Fruit fly (Drosophila melanogaster) whole organism, prepupa: ENCODE data around the gene CG6431.

Source experiments
- CG10669 ChIP-seq: fragments of 200-800 bp; sonication (Bioruptor generic); optimal IDR thresholded peaks from 3 replicates; lab custom pipeline; 2018; ENCODE audit warnings: missing biosample characterization, mild to moderate bottlenecking, missing genetic modification characterization, moderate library complexity
- CG11294 ChIP-seq: fragments of 200-800 bp; sonication (Bioruptor generic); IDR thresholded peaks from 2 replicates; pipeline ENCODE4 v1.3.6; 2022; ENCODE audit warnings: missing biosample characterization, missing genetic modification characterization
- CG11762 ChIP-seq: fragments of 200-800 bp; sonication (Bioruptor generic); optimal IDR thresholded peaks from 3 replicates; lab custom pipeline; 2016; ENCODE audit warnings: missing biosample characterization, missing genetic modification characterization; ENCODE audit not compliant: insufficient read depth
- CG11902 ChIP-seq: fragments of 200-800 bp; sonication (Bioruptor generic); optimal IDR thresholded peaks from 3 replicates; lab custom pipeline; 2016; ENCODE audit warnings: missing biosample characterization, missing genetic modification characterization
- CG15336 ChIP-seq: fragments of 200-800 bp; sonication (Bioruptor generic); IDR thresholded peaks from 2 replicates; pipeline ENCODE4 v1.3.6; 2022; ENCODE audit warnings: missing biosample characterization, missing genetic modification characterization
- CG1621 ChIP-seq: fragments of 200-800 bp; sonication (Bioruptor generic); optimal IDR thresholded peaks from 3 replicates; lab custom pipeline; 2018; ENCODE audit warnings: missing biosample characterization, mild to moderate bottlenecking, missing genetic modification characterization
- CG16779 ChIP-seq: fragments of 200-800 bp; sonication (Bioruptor generic); optimal IDR thresholded peaks from 3 replicates; lab custom pipeline; 2017; ENCODE audit warnings: missing biosample characterization, mild to moderate bottlenecking, missing genetic modification characterization
- CG3032 ChIP-seq: fragments of 200-800 bp; optimal IDR thresholded peaks from 2 replicates; lab custom pipeline; 2019; ENCODE audit warnings: missing biosample characterization, mild to moderate bottlenecking, missing genetic modification characterization, moderate library complexity
- CG31627 ChIP-seq: fragments of 200-800 bp; sonication (Bioruptor generic); optimal IDR thresholded peaks from 3 replicates; lab custom pipeline; 2016; ENCODE audit warnings: missing biosample characterization, missing genetic modification characterization
- CG32006 ChIP-seq: fragments of 200-800 bp; sonication (Bioruptor generic); optimal IDR thresholded peaks from 3 replicates; lab custom pipeline; 2017; ENCODE audit warnings: missing biosample characterization, mild to moderate bottlenecking, missing genetic modification characterization
- CG34406 ChIP-seq: fragments of 200-800 bp; sonication (Bioruptor generic); optimal IDR thresholded peaks from 3 replicates; lab custom pipeline; 2016; ENCODE audit warnings: missing biosample characterization, missing genetic modification characterization
- CG4318 ChIP-seq: fragments of 200-800 bp; sonication (Bioruptor generic); optimal IDR thresholded peaks from 3 replicates; lab custom pipeline; 2017; ENCODE audit warnings: missing biosample characterization, mild to moderate bottlenecking, missing genetic modification characterization
- CG6163 ChIP-seq: fragments of 200-800 bp; sonication (Bioruptor generic); IDR thresholded peaks from 3 replicates; pipeline ENCODE4 v1.3.6; 2022; ENCODE audit warnings: missing biosample characterization, missing genetic modification characterization
- CG6276 ChIP-seq: fragments of 200-800 bp; sonication (Bioruptor generic); optimal IDR thresholded peaks from 2 replicates; lab custom pipeline; 2017; ENCODE audit warnings: missing biosample characterization, mild to moderate bottlenecking, missing genetic modification characterization
- CG6792 ChIP-seq: fragments of 200-800 bp; sonication (Bioruptor generic); optimal IDR thresholded peaks from 3 replicates; lab custom pipeline; 2016; ENCODE audit warnings: missing biosample characterization, missing genetic modification characterization
- CG6808 ChIP-seq: fragments of 200-800 bp; sonication (Bioruptor generic); optimal IDR thresholded peaks from 3 replicates; lab custom pipeline; 2017; ENCODE audit warnings: missing biosample characterization, missing genetic modification characterization, mild to moderate bottlenecking, moderate library complexity, missing genetic modification reagents
- CG6854 ChIP-seq: fragments of 200-800 bp; sonication (Bioruptor generic); optimal IDR thresholded peaks from 2 replicates; lab custom pipeline; 2017; ENCODE audit warnings: missing biosample characterization, mild to moderate bottlenecking, missing genetic modification characterization
- CG7368 ChIP-seq: fragments of 200-800 bp; sonication (Bioruptor generic); optimal IDR thresholded peaks from 3 replicates; lab custom pipeline; 2016; ENCODE audit warnings: missing biosample characterization, missing genetic modification characterization
- CG8119 ChIP-seq: fragments of 200-800 bp; sonication (Bioruptor generic); IDR thresholded peaks from 3 replicates; pipeline ENCODE4 v1.3.6; 2022; ENCODE audit warnings: missing biosample characterization, missing genetic modification characterization
- CG8319 ChIP-seq: fragments of 200-800 bp; sonication (Bioruptor generic); optimal IDR thresholded peaks from 3 replicates; lab custom pipeline; 2016; ENCODE audit warnings: missing biosample characterization, missing genetic modification characterization
- CG8632 ChIP-seq: fragments of 200-800 bp; sonication (Bioruptor generic); optimal IDR thresholded peaks from 3 replicates; lab custom pipeline; 2016; ENCODE audit warnings: missing biosample characterization, missing genetic modification characterization
- CG9139 ChIP-seq: fragments of 200-800 bp; sonication (Bioruptor generic); optimal IDR thresholded peaks from 3 replicates; lab custom pipeline; 2017; ENCODE audit warnings: missing biosample characterization, mild to moderate bottlenecking, missing genetic modification characterization
- Eip78C ChIP-seq: fragments of 200-800 bp; sonication (Bioruptor generic); peaks from one replicate; lab custom pipeline; 2016; ENCODE audit warnings: missing biosample characterization, missing genetic modification characterization
- Eip93F ChIP-seq: fragments of 200-800 bp; sonication (Bioruptor generic); optimal IDR thresholded peaks from 2 replicates; lab custom pipeline; 2016; ENCODE audit warnings: missing biosample characterization, mild to moderate bottlenecking, missing genetic modification characterization
- Ets21C ChIP-seq: fragments of 200-800 bp; sonication (Bioruptor generic); optimal IDR thresholded peaks from 3 replicates; lab custom pipeline; 2016; ENCODE audit warnings: missing biosample characterization, missing genetic modification characterization
- Ets96B ChIP-seq: fragments of 200-800 bp; optimal IDR thresholded peaks from 2 replicates; lab custom pipeline; 2019; ENCODE audit warnings: missing biosample characterization, mild to moderate bottlenecking, missing genetic modification characterization, moderate library complexity
- Gug ChIP-seq: fragments of 200-800 bp; sonication (Bioruptor generic); IDR thresholded peaks from 2 replicates; pipeline ENCODE4 v1.3.6; 2022; ENCODE audit warnings: missing biosample characterization, missing genetic modification characterization
- Hr38 ChIP-seq: sonication (Bioruptor generic); optimal IDR thresholded peaks from 2 replicates; lab custom pipeline; 2016; ENCODE audit warnings: missing biosample characterization, missing genetic modification characterization
- Hr39 ChIP-seq: fragments of 200-800 bp; sonication (Bioruptor generic); optimal IDR thresholded peaks from 2 replicates; lab custom pipeline; 2016; ENCODE audit warnings: missing biosample characterization, missing genetic modification characterization
- Hr4 ChIP-seq: fragments of 200-800 bp; sonication (Bioruptor generic); optimal IDR thresholded peaks from 3 replicates; lab custom pipeline; 2016; ENCODE audit warnings: missing biosample characterization, missing genetic modification characterization
- Lpt ChIP-seq: fragments of 200-800 bp; sonication (Bioruptor generic); optimal IDR thresholded peaks from 3 replicates; lab custom pipeline; 2016; ENCODE audit warnings: missing biosample characterization, missing genetic modification characterization
- Met ChIP-seq: fragments of 200-800 bp; sonication (Bioruptor generic); optimal IDR thresholded peaks from 3 replicates; lab custom pipeline; 2016; ENCODE audit warnings: missing biosample characterization, missing genetic modification characterization
- OdsH ChIP-seq: fragments of 200-800 bp; sonication (Bioruptor generic); optimal IDR thresholded peaks from 3 replicates; lab custom pipeline; 2016; ENCODE audit warnings: missing biosample characterization, missing genetic modification characterization
- Smox ChIP-seq: fragments of 200-800 bp; sonication (Bioruptor generic); optimal IDR thresholded peaks from 3 replicates; lab custom pipeline; 2016; ENCODE audit warnings: missing biosample characterization, missing genetic modification characterization
- Sox102F ChIP-seq: fragments of 200-800 bp; sonication (Bioruptor generic); optimal IDR thresholded peaks from 2 replicates; lab custom pipeline; 2016; ENCODE audit warnings: missing biosample characterization, mild to moderate bottlenecking, missing genetic modification characterization
- Sox14 ChIP-seq: fragments of 200-800 bp; sonication (Bioruptor generic); optimal IDR thresholded peaks from 3 replicates; lab custom pipeline; 2016; ENCODE audit warnings: missing biosample characterization, missing genetic modification characterization
- Sox15 ChIP-seq: fragments of 200-800 bp; sonication (Bioruptor generic); optimal IDR thresholded peaks from 3 replicates; lab custom pipeline; 2016; ENCODE audit warnings: missing biosample characterization, missing genetic modification characterization
- achi ChIP-seq: fragments of 200-800 bp; sonication (Bioruptor generic); optimal IDR thresholded peaks from 3 replicates; lab custom pipeline; 2016; ENCODE audit warnings: missing biosample characterization, missing genetic modification characterization
- acj6 ChIP-seq: fragments of 200-800 bp; sonication (Bioruptor generic); optimal IDR thresholded peaks from 3 replicates; lab custom pipeline; 2016; ENCODE audit warnings: missing biosample characterization, missing genetic modification characterization
- cyc ChIP-seq: fragments of 200-800 bp; sonication (Bioruptor generic); optimal IDR thresholded peaks from 3 replicates; lab custom pipeline; 2016; ENCODE audit warnings: missing biosample characterization, missing genetic modification characterization
- dac ChIP-seq: fragments of 200-800 bp; sonication (Bioruptor generic); optimal IDR thresholded peaks from 2 replicates; lab custom pipeline; 2017; ENCODE audit warnings: missing biosample characterization, mild to moderate bottlenecking, missing genetic modification characterization
- dsx ChIP-seq: fragments of 200-800 bp; optimal IDR thresholded peaks from 3 replicates; lab custom pipeline; 2019; ENCODE audit warnings: missing biosample characterization, mild to moderate bottlenecking, missing genetic modification characterization, moderate library complexity; ENCODE audit not compliant: poor library complexity, severe bottlenecking
- eg ChIP-seq: fragments of 200-800 bp; sonication (Bioruptor generic); IDR thresholded peaks from 3 replicates; pipeline ENCODE4 v1.3.6; 2022; ENCODE audit warnings: missing biosample characterization, missing genetic modification characterization
- esn ChIP-seq: fragments of 200-800 bp; sonication (Bioruptor generic); optimal IDR thresholded peaks from 2 replicates; lab custom pipeline; 2016; ENCODE audit warnings: missing biosample characterization, mild to moderate bottlenecking, missing genetic modification characterization, moderate library complexity
- fd85E ChIP-seq: fragments of 200-800 bp; sonication (Bioruptor generic); optimal IDR thresholded peaks from 3 replicates; lab custom pipeline; 2016; ENCODE audit warnings: missing biosample characterization, missing genetic modification characterization
- lz ChIP-seq: fragments of 200-800 bp; sonication (Bioruptor generic); optimal IDR thresholded peaks from 3 replicates; lab custom pipeline; 2016; ENCODE audit warnings: missing biosample characterization, missing genetic modification characterization
- net ChIP-seq: fragments of 200-800 bp; sonication (Bioruptor generic); optimal IDR thresholded peaks from 3 replicates; lab custom pipeline; 2016; ENCODE audit warnings: missing biosample characterization, missing genetic modification characterization
- pdm3 ChIP-seq: fragments of 200-800 bp; sonication (Bioruptor generic); optimal IDR thresholded peaks from 3 replicates; lab custom pipeline; 2016; ENCODE audit warnings: missing biosample characterization, missing genetic modification characterization
- salr ChIP-seq, 2 experiments: fragments of 200-800 bp; sonication (Bioruptor generic); optimal IDR thresholded peaks; 3 replicates each; lab custom pipeline; 2016 to 2018; ENCODE audit warnings: missing biosample characterization in 2 of 2, missing genetic modification characterization in 2 of 2, mild to moderate bottlenecking in 1 of 2
- spab ChIP-seq: fragments of 200-800 bp; sonication (Bioruptor generic); optimal IDR thresholded peaks from 2 replicates; lab custom pipeline; 2017; ENCODE audit warnings: missing biosample characterization, mild to moderate bottlenecking, missing genetic modification characterization, missing genetic modification reagents
- ss ChIP-seq, 2 experiments: fragments of 200-800 bp; sonication (Bioruptor generic); optimal IDR thresholded peaks; 2 replicates in 1 of 2; 3 replicates in 1 of 2; lab custom pipeline; 2017 to 2018; ENCODE audit warnings: mild to moderate bottlenecking in 2 of 2, missing biosample characterization in 2 of 2, missing genetic modification characterization in 2 of 2, moderate library complexity in 1 of 2
- topi ChIP-seq: fragments of 200-800 bp; sonication (Bioruptor generic); optimal IDR thresholded peaks from 3 replicates; lab custom pipeline; 2016; ENCODE audit warnings: missing biosample characterization, missing genetic modification characterization
- vri ChIP-seq: fragments of 200-800 bp; sonication (Bioruptor generic); optimal IDR thresholded peaks from 3 replicates; lab custom pipeline; 2016; ENCODE audit warnings: missing biosample characterization, mild to moderate bottlenecking, missing genetic modification characterization

CG6431 gene

dm6 chr2L:10767597-10768188 lies 43.7 kb downstream of the CG6431 start, which contains the start of gene Ubc2:
TSS of gene Ubc2 (minus strand) at chr2L:10768006.
- no peak for TF ChIP-seq CG10669 (GFP tag; lab: Kevin White, UChicago)
- no peak for TF ChIP-seq CG11902 (GFP tag; lab: Kevin White, UChicago)
- no peak for TF ChIP-seq ss (GFP tag; optimal IDR thresholded peaks at IDR 0.05; lab: Kevin White, UChicago)
- TF ChIP-seq acj6 = no peak
- no peak for TF ChIP-seq CG6163
- TF ChIP-seq CG15336 (GFP tag; lab: Robert Waterston, UW) = no peak
- TF ChIP-seq CG8119 (GFP tag; lab: Robert Waterston, UW) = no peak
- TF ChIP-seq eg (GFP tag; lab: Robert Waterston, UW) = no peak
- no peak for TF ChIP-seq CG9139 (GFP tag; lab: Kevin White, UChicago)
- TF ChIP-seq CG11294 (GFP tag; lab: Robert Waterston, UW) = no peak
- TF ChIP-seq Ets96B (tag; lab: Kevin White, UChicago) = no peak
- TF ChIP-seq Ets21C = no peak
- TF ChIP-seq CG6808 (GFP tag; lab: Kevin White, UChicago) = no peak
- peak; percentile 33 for TF ChIP-seq pdm3 (GFP tag; lab: Kevin White, UChicago)
- peak; percentile 30 for TF ChIP-seq lz (GFP tag; lab: Kevin White, UChicago)
- no peak for TF ChIP-seq Sox102F (GFP tag; lab: Kevin White, UChicago)
- peak; percentile 15 for TF ChIP-seq cyc (GFP tag; lab: Kevin White, UChicago)
- TF ChIP-seq CG6854 (GFP tag; lab: Kevin White, UChicago) = no peak
- TF ChIP-seq Lpt (GFP tag; lab: Kevin White, UChicago) = no peak
- no peak for TF ChIP-seq CG8319 (GFP tag; lab: Kevin White, UChicago)
- TF ChIP-seq OdsH = no peak
- peak; percentile 23 for TF ChIP-seq CG31627 (GFP tag; lab: Kevin White, UChicago)
- no peak for TF ChIP-seq Sox15 (GFP tag; lab: Kevin White, UChicago)
- TF ChIP-seq Smox (GFP tag; lab: Kevin White, UChicago) = no peak
- TF ChIP-seq dsx (GFP tag; lab: Kevin White, UChicago) = peak; percentile 7
- no peak for TF ChIP-seq CG34406 (GFP tag; lab: Kevin White, UChicago)
- TF ChIP-seq Eip93F = no peak
- TF ChIP-seq esn (GFP tag; lab: Kevin White, UChicago) = peak; percentile 28
- no peak for TF ChIP-seq CG8632 (GFP tag; lab: Kevin White, UChicago)
- no peak for TF ChIP-seq vri (GFP tag; lab: Kevin White, UChicago)
- TF ChIP-seq dac (GFP tag; lab: Kevin White, UChicago) = no peak
- TF ChIP-seq CG6792 (GFP tag; lab: Kevin White, UChicago) = no peak
- TF ChIP-seq Hr4 (GFP tag; lab: Kevin White, UChicago) = no peak
- no peak for TF ChIP-seq CG32006 (GFP tag; lab: Kevin White, UChicago)
- no peak for TF ChIP-seq spab (GFP tag; lab: Kevin White, UChicago)
- no peak for TF ChIP-seq CG7368 (GFP tag; lab: Kevin White, UChicago)
- TF ChIP-seq topi (GFP tag; lab: Kevin White, UChicago) = peak; percentile 19
- no peak for TF ChIP-seq CG3032 (tag; lab: Kevin White, UChicago)
- peak; percentile 73 for TF ChIP-seq Sox14 (GFP tag; lab: Kevin White, UChicago)
- peak; percentile 72 for TF ChIP-seq Eip78C
- no peak for TF ChIP-seq achi (GFP tag; lab: Kevin White, UChicago)
- TF ChIP-seq CG11762 (GFP tag; lab: Kevin White, UChicago) = no peak
- no peak for TF ChIP-seq CG4318 (GFP tag; lab: Kevin White, UChicago)
- TF ChIP-seq Hr39 (GFP tag; lab: Kevin White, UChicago) = no peak
- no peak for TF ChIP-seq fd85E (GFP tag; lab: Kevin White, UChicago)
- TF ChIP-seq Gug = no peak
- no peak for TF ChIP-seq Hr38
- no peak for TF ChIP-seq salr (GFP tag; optimal IDR thresholded peaks at IDR 0.05; lab: Kevin White, UChicago)
- no peak for TF ChIP-seq CG1621 (tag; lab: Kevin White, UChicago)
- TF ChIP-seq CG6276 (GFP tag; lab: Kevin White, UChicago) = no peak
- no peak for TF ChIP-seq CG16779 (tag; lab: Kevin White, UChicago)
- TF ChIP-seq net (GFP tag; lab: Kevin White, UChicago) = no peak
- TF ChIP-seq Met (GFP tag; lab: Kevin White, UChicago) = no peak
